Worm (Caenorhabditis elegans): ENCODE results near the gene T28D9.1.

Gene T28D9.1

ce11 chrII:6502826-6503225 is 10.6 kb downstream of the T28D9.1 start, which contains the start of gene R05G9.1:
Gene R05G9.1 (plus strand): TSS chrII:6503168.
- TF ChIP-seq ZK546.5 (tag; optimal IDR thresholded peaks at IDR 0.05): no peak
- no peak for TF ChIP-seq egl-27 (tag; optimal IDR thresholded peaks at IDR 0.05)
- no peak for TF ChIP-seq lin-15B (tag; optimal IDR thresholded peaks at IDR 0.05)
- no peak for TF ChIP-seq ztf-4 (tag; optimal IDR thresholded peaks at IDR 0.05)
- TF ChIP-seq unc-62 (GFP tag; optimal IDR thresholded peaks at IDR 0.05): no peak
- no peak for TF ChIP-seq ama-1 (optimal IDR thresholded peaks at IDR 0.05)

ce11 chrII:6513357-6513756 is 21.2 kb downstream of the T28D9.1 start:
- TF ChIP-seq nhr-23 (tag; optimal IDR thresholded peaks at IDR 0.05): no peak
- no peak for TF ChIP-seq ceh-28 (tag; optimal IDR thresholded peaks at IDR 0.05)
- no peak for TF ChIP-seq ztf-11 (tag; optimal IDR thresholded peaks at IDR 0.05)
- no peak for TF ChIP-seq unc-39 (tag; optimal IDR thresholded peaks at IDR 0.05)
- TF ChIP-seq skn-1 (tag; optimal IDR thresholded peaks at IDR 0.05): no peak

ce11 chrII:6513911-6514310 is 21.7 kb downstream of the T28D9.1 start, which contains the start of gene R05G9R.1:
Gene R05G9R.1 (minus strand): TSS chrII:6514011.
- TF ChIP-seq ceh-16 (tag; optimal IDR thresholded peaks at IDR 0.05) (no peak), snpc-4 (tag; optimal IDR thresholded peaks at IDR 0.05) (no peak), nhr-11 (tag; optimal IDR thresholded peaks at IDR 0.05) (no peak), ceh-82 (tag; optimal IDR thresholded peaks at IDR 0.05) (no peak), elt-1 (tag; optimal IDR thresholded peaks at IDR 0.05) (no peak), lsy-12 (tag; optimal IDR thresholded peaks at IDR 0.05) (no peak), nfya-1 (tag; optimal IDR thresholded peaks at IDR 0.05; ENCODE audit: insufficient read depth) (no peak), nhr-28 (tag; optimal IDR thresholded peaks at IDR 0.05) (no peak), ZK546.5 (tag; optimal IDR thresholded peaks at IDR 0.05) (no peak), aly-2 (tag; optimal IDR thresholded peaks at IDR 0.05) (no peak), lin-15B (tag; optimal IDR thresholded peaks at IDR 0.05) (no peak), ceh-9 (tag; optimal IDR thresholded peaks at IDR 0.05) (no peak), elt-2 (tag; optimal IDR thresholded peaks at IDR 0.05) (no peak), hmg-11 (tag; optimal IDR thresholded peaks at IDR 0.05) (no peak)

ce11 chrII:6516276-6516675 is 24.1 kb downstream of the T28D9.1 start, which contains the start of gene C56E6.7:
Gene C56E6.7 (plus strand): TSS chrII:6516576.
- TF ChIP-seq eor-1 (tag; optimal IDR thresholded peaks at IDR 0.05) (no peak), hmg-11 (tag; optimal IDR thresholded peaks at IDR 0.05) (no peak), zag-1 (tag; optimal IDR thresholded peaks at IDR 0.05) (no peak), ceh-16 (tag; optimal IDR thresholded peaks at IDR 0.05) (no peak), fkh-2 (tag; optimal IDR thresholded peaks at IDR 0.05) (no peak), egl-5 (tag; optimal IDR thresholded peaks at IDR 0.05) (no peak), ama-1 (optimal IDR thresholded peaks at IDR 0.05) (no peak), nfya-1 (tag; optimal IDR thresholded peaks at IDR 0.05; ENCODE audit: insufficient read depth) (no peak), mml-1 (tag; optimal IDR thresholded peaks at IDR 0.05) (no peak), jun-1 (tag; optimal IDR thresholded peaks at IDR 0.05) (no peak), nhr-43 (tag; optimal IDR thresholded peaks at IDR 0.05; ENCODE audit: poor library complexity, severe bottlenecking) (no peak), ztf-11 (tag; optimal IDR thresholded peaks at IDR 0.05) (no peak), nhr-23 (tag; optimal IDR thresholded peaks at IDR 0.05) (no peak), daf-12 (tag; optimal IDR thresholded peaks at IDR 0.05) (no peak), snpc-4 (tag; optimal IDR thresholded peaks at IDR 0.05) (no peak), aly-2 (tag; optimal IDR thresholded peaks at IDR 0.05) (no peak)

ce11 chrII:6519703-6520102 is 27.5 kb downstream of the T28D9.1 start:
- TF ChIP-seq mdl-1 (tag; optimal IDR thresholded peaks at IDR 0.05) (no peak), unc-62 (GFP tag; optimal IDR thresholded peaks at IDR 0.05) (no peak), lin-15B (tag; optimal IDR thresholded peaks at IDR 0.05) (no peak), ztf-4 (tag; optimal IDR thresholded peaks at IDR 0.05) (no peak), egl-5 (tag; optimal IDR thresholded peaks at IDR 0.05) (no peak), fos-1 (tag; optimal IDR thresholded peaks at IDR 0.05) (no peak), lin-39 (tag; optimal IDR thresholded peaks at IDR 0.05) (no peak), mml-1 (tag; optimal IDR thresholded peaks at IDR 0.05) (no peak), snpc-4 (tag; optimal IDR thresholded peaks at IDR 0.05) (no peak), aly-2 (tag; optimal IDR thresholded peaks at IDR 0.05) (no peak), ceh-16 (tag; optimal IDR thresholded peaks at IDR 0.05) (no peak), R02D3.7 (tag; optimal IDR thresholded peaks at IDR 0.05) (no peak), eor-1 (tag; optimal IDR thresholded peaks at IDR 0.05) (no peak), nhr-28 (tag; optimal IDR thresholded peaks at IDR 0.05) (no peak), pqm-1 (tag; optimal IDR thresholded peaks at IDR 0.05) (no peak)

All from whole organism, L3 larva.